Fruit fly (Drosophila melanogaster) whole organism, embryonic: ENCODE measurements around the gene mRpS30.

Source experiments
- CG2678 ChIP-seq: fragments of 200-800 bp; sonication (Bioruptor generic); optimal IDR thresholded peaks from 3 replicates; lab custom pipeline; 2019; ENCODE audit warnings: missing biosample characterization, mild to moderate bottlenecking, missing genetic modification characterization, moderate library complexity
- CG3163 ChIP-seq: fragments of 200-800 bp; sonication (Bioruptor generic); optimal IDR thresholded peaks from 3 replicates; lab custom pipeline; 2016; ENCODE audit warnings: missing biosample characterization, missing genetic modification characterization
- CG4707 ChIP-seq: fragments of 200-800 bp; sonication (Bioruptor generic); optimal IDR thresholded peaks from 2 replicates; lab custom pipeline; 2018; ENCODE audit warnings: missing biosample characterization, mild to moderate bottlenecking, missing genetic modification characterization, moderate library complexity
- Deaf1 ChIP-seq: fragments of 200-800 bp; optimal IDR thresholded peaks from 3 replicates; lab custom pipeline; 2019; ENCODE audit warnings: missing biosample characterization, mild to moderate bottlenecking, missing genetic modification characterization, moderate library complexity
- Ets97D ChIP-seq: fragments of 200-800 bp; sonication (Bioruptor generic); optimal IDR thresholded peaks from 3 replicates; lab custom pipeline; 2016; ENCODE audit warnings: missing biosample characterization, missing genetic modification characterization
- Hr51 ChIP-seq, 2 experiments: fragments of 200-800 bp; sonication (Bioruptor generic); optimal IDR thresholded peaks; 2 replicates in 1 of 2; 3 replicates in 1 of 2; lab custom pipeline; 2016 to 2018; ENCODE audit warnings: missing biosample characterization in 2 of 2, missing genetic modification characterization in 2 of 2, mild to moderate bottlenecking in 1 of 2, moderate library complexity in 1 of 2
- Lpt ChIP-seq: fragments of >200 bp; optimal IDR thresholded peaks from 2 replicates; lab custom pipeline; 2018; ENCODE audit warnings: missing biosample characterization, missing genetic modification characterization
- insv ChIP-seq, 2 experiments: fragments of 200-800 bp; sonication (Bioruptor generic); optimal IDR thresholded peaks; 3 replicates each; lab custom pipeline; 2016 to 2018; ENCODE audit warnings: missing biosample characterization in 2 of 2, missing genetic modification characterization in 2 of 2
- ranshi ChIP-seq: fragments of 200-800 bp; sonication (Bioruptor generic); IDR thresholded peaks from 2 replicates; pipeline ENCODE4 v1.3.6; 2022; ENCODE audit warnings: missing biosample characterization, missing genetic modification characterization

dm6 chrX:15737110-15737509, 48.7 kb upstream of the mRpS30 start, which contains the start of gene Arp6:
- no peak for TF ChIP-seq ranshi
- TF ChIP-seq Hr51 (GFP tag; optimal IDR thresholded peaks at IDR 0.05; lab: Kevin White, UChicago), result no peak
- no peak for TF ChIP-seq insv (GFP tag; optimal IDR thresholded peaks at IDR 0.05; lab: Kevin White, UChicago)
- no peak for TF ChIP-seq Ets97D (GFP tag; lab: Kevin White, UChicago)
- no peak for TF ChIP-seq CG4707 (GFP tag; lab: Kevin White, UChicago)
- TF ChIP-seq Lpt (GFP tag; lab: Kevin White, UChicago), result no peak
- no peak for TF ChIP-seq CG2678 (tag; lab: Kevin White, UChicago)
- no peak for TF ChIP-seq Deaf1 (tag; lab: Kevin White, UChicago)
- no peak for TF ChIP-seq CG3163 (GFP tag; lab: Kevin White, UChicago)
